Fruit fly (Drosophila melanogaster): ENCODE measurements around the gene CG2794.

The CG2794 gene

dm6 chr2L:559770-560567 lies 4.0 kb upstream of the CG2794 start, which contains the start of gene rempA:
rempA (minus strand) TSS chr2L:560310.
- TF ChIP-seq lola (GFP tag; optimal IDR thresholded peaks at IDR 0.05) (no peak), CrebA (GFP tag; optimal IDR thresholded peaks at IDR 0.05; ENCODE audit: borderline replicate concordance) (no peak), usp (GFP tag; optimal IDR thresholded peaks at IDR 0.05) (no peak), GATAd (GFP tag; optimal IDR thresholded peaks at IDR 0.05) (no peak), CG9705 (GFP tag; optimal IDR thresholded peaks at IDR 0.05) (no peak), psq (GFP tag; optimal IDR thresholded peaks at IDR 0.05) (no peak), jim (GFP tag; optimal IDR thresholded peaks at IDR 0.05) (no peak), HLH106 (tag; optimal IDR thresholded peaks at IDR 0.05) (no peak), dmrt93B (GFP tag; optimal IDR thresholded peaks at IDR 0.05) (no peak), CG32264 (GFP tag; optimal IDR thresholded peaks at IDR 0.05) (no peak), pan (optimal IDR thresholded peaks at IDR 0.05) (no peak), Sp1 (GFP tag; optimal IDR thresholded peaks at IDR 0.05) (no peak)

- no peak for TF ChIP-seq usp (GFP tag; optimal IDR thresholded peaks at IDR 0.05)
- no peak for TF ChIP-seq h (GFP tag; optimal IDR thresholded peaks at IDR 0.05)
- TF ChIP-seq woc (GFP tag; optimal IDR thresholded peaks at IDR 0.05) = no peak
- TF ChIP-seq Mio (GFP tag; optimal IDR thresholded peaks at IDR 0.05) = no peak
- TF ChIP-seq N (GFP tag; optimal IDR thresholded peaks at IDR 0.05) = no peak
- no peak for TF ChIP-seq jim (GFP tag; optimal IDR thresholded peaks at IDR 0.05)
- no peak for TF ChIP-seq dmrt93B (GFP tag; optimal IDR thresholded peaks at IDR 0.05)
- no peak for TF ChIP-seq Hr83 (GFP tag; optimal IDR thresholded peaks at IDR 0.05; ENCODE audit: poor library complexity, severe bottlenecking)
- no peak for TF ChIP-seq OdsH (GFP tag; optimal IDR thresholded peaks at IDR 0.05)
- no peak for TF ChIP-seq lola (GFP tag; optimal IDR thresholded peaks at IDR 0.05)
- no peak for TF ChIP-seq dl (GFP tag; optimal IDR thresholded peaks at IDR 0.05; ENCODE audit: insufficient read depth in 1 of 2, partially characterized antibody in 2 of 2)
- TF ChIP-seq pan (optimal IDR thresholded peaks at IDR 0.05) = no peak
- TF ChIP-seq Hr78 (GFP tag; optimal IDR thresholded peaks at IDR 0.05) = no peak
- no peak for TF ChIP-seq Jra (GFP tag; optimal IDR thresholded peaks at IDR 0.05)
- no peak for TF ChIP-seq ey (GFP tag; optimal IDR thresholded peaks at IDR 0.05)
- TF ChIP-seq Hnf4 (GFP tag; optimal IDR thresholded peaks at IDR 0.05) = no peak
- TF ChIP-seq Dfd (GFP tag; optimal IDR thresholded peaks at IDR 0.05) = no peak
These were observed 649 bp upstream of the CG2794 start for dm6 chr2L:563314-563713.

dm6 chr2L:568030-568429 lies 4.1 kb downstream of the CG2794 start, which contains the start of the genes Nle and Sf3b1:
Nle (minus strand) TSS chr2L:568121.
Sf3b1 (plus strand) TSS chr2L:568340.
- TF ChIP-seq Hnf4 (GFP tag; optimal IDR thresholded peaks at IDR 0.05) (no peak), sv (GFP tag; optimal IDR thresholded peaks at IDR 0.05) (peak; percentile 39), Sp1 (GFP tag; optimal IDR thresholded peaks at IDR 0.05) (peak; percentile 53), dmrt93B (GFP tag; optimal IDR thresholded peaks at IDR 0.05) (no peak), ey (GFP tag; optimal IDR thresholded peaks at IDR 0.05) (peak; percentile 1), CG9705 (GFP tag; optimal IDR thresholded peaks at IDR 0.05) (peak; percentile 54), GATAd (GFP tag; optimal IDR thresholded peaks at IDR 0.05) (peak; percentile 2), brk (GFP tag; optimal IDR thresholded peaks at IDR 0.05) (no peak), OdsH (GFP tag; optimal IDR thresholded peaks at IDR 0.05) (peak; percentile 35), rgr (GFP tag; optimal IDR thresholded peaks at IDR 0.05) (no peak), Dif (GFP tag; optimal IDR thresholded peaks at IDR 0.05; ENCODE audit: partially characterized antibody) (no peak), dl (GFP tag; optimal IDR thresholded peaks at IDR 0.05; ENCODE audit: insufficient read depth in 1 of 2, partially characterized antibody in 2 of 2) (no peak), Myc (optimal IDR thresholded peaks at IDR 0.05) (peak; percentile 52), psq (GFP tag; optimal IDR thresholded peaks at IDR 0.05) (peak; percentile 34), HLH106 (tag; optimal IDR thresholded peaks at IDR 0.05) (peak; percentile 58), Abd-B (GFP tag; optimal IDR thresholded peaks at IDR 0.05) (no peak), Dfd (GFP tag; optimal IDR thresholded peaks at IDR 0.05) (no peak)

- TF ChIP-seq dmrt93B (GFP tag; optimal IDR thresholded peaks at IDR 0.05) = no peak
- TF ChIP-seq Vsx2 (GFP tag; optimal IDR thresholded peaks at IDR 0.05; ENCODE audit: partially characterized antibody) = no peak
- TF ChIP-seq pan (optimal IDR thresholded peaks at IDR 0.05) = no peak
- peak; percentile 84 for TF ChIP-seq Sp1 (GFP tag; optimal IDR thresholded peaks at IDR 0.05)
- TF ChIP-seq woc (GFP tag; optimal IDR thresholded peaks at IDR 0.05) = peak; percentile 94
- peak; percentile 92 for TF ChIP-seq sv (GFP tag; optimal IDR thresholded peaks at IDR 0.05)
- peak; percentile 81 for TF ChIP-seq OdsH (GFP tag; optimal IDR thresholded peaks at IDR 0.05)
- no peak for TF ChIP-seq Hnf4 (GFP tag; optimal IDR thresholded peaks at IDR 0.05)
- no peak for TF ChIP-seq dsf (GFP tag; optimal IDR thresholded peaks at IDR 0.05; ENCODE audit: borderline replicate concordance)
- TF ChIP-seq Jra (GFP tag; optimal IDR thresholded peaks at IDR 0.05) = no peak
- no peak for TF ChIP-seq Dfd (GFP tag; optimal IDR thresholded peaks at IDR 0.05)
- TF ChIP-seq brk (GFP tag; optimal IDR thresholded peaks at IDR 0.05) = no peak
- peak; percentile 69 for TF ChIP-seq Hr83 (GFP tag; optimal IDR thresholded peaks at IDR 0.05; ENCODE audit: poor library complexity, severe bottlenecking)
- no peak for TF ChIP-seq usp (GFP tag; optimal IDR thresholded peaks at IDR 0.05)
- no peak for TF ChIP-seq N (GFP tag; optimal IDR thresholded peaks at IDR 0.05)
- TF ChIP-seq jim (GFP tag; optimal IDR thresholded peaks at IDR 0.05) = no peak
- peak; percentile 87 for TF ChIP-seq br (GFP tag; optimal IDR thresholded peaks at IDR 0.05)
- peak; percentile 80 for TF ChIP-seq CG9705 (GFP tag; optimal IDR thresholded peaks at IDR 0.05)
- TF ChIP-seq Hr78 (GFP tag; optimal IDR thresholded peaks at IDR 0.05) = no peak
- TF ChIP-seq HLH106 (tag; optimal IDR thresholded peaks at IDR 0.05) = peak; percentile 87
- TF ChIP-seq Abd-B (GFP tag; optimal IDR thresholded peaks at IDR 0.05) = no peak
- TF ChIP-seq fru (GFP tag; optimal IDR thresholded peaks at IDR 0.05) = peak; percentile 89
- no peak for TF ChIP-seq dl (GFP tag; optimal IDR thresholded peaks at IDR 0.05; ENCODE audit: insufficient read depth in 1 of 2, partially characterized antibody in 2 of 2)
- no peak for TF ChIP-seq GATAd (GFP tag; optimal IDR thresholded peaks at IDR 0.05)
- TF ChIP-seq Myc (optimal IDR thresholded peaks at IDR 0.05) = peak; percentile 99
- no peak for TF ChIP-seq Dif (GFP tag; optimal IDR thresholded peaks at IDR 0.05; ENCODE audit: partially characterized antibody)
- peak in 1 of 2 experiments; percentile 89 for TF ChIP-seq foxo (GFP tag; optimal IDR thresholded peaks at IDR 0.05)
- peak; percentile 73 for TF ChIP-seq psq (GFP tag; optimal IDR thresholded peaks at IDR 0.05)
- TF ChIP-seq Mio (GFP tag; optimal IDR thresholded peaks at IDR 0.05) = peak; percentile 64
- peak; percentile 91 for TF ChIP-seq h (GFP tag; optimal IDR thresholded peaks at IDR 0.05)
These were observed 10.3 kb downstream of the CG2794 start, which contains the start of the genes Ipk2 and cold for dm6 chr2L:574226-574625. Ipk2 (minus strand) TSS chr2L:574264. cold (plus strand) TSS chr2L:574291.
